Worm (Caenorhabditis elegans) whole organism, late embryonic: ENCODE results near the gene cyn-11.

ENCODE experiments used
- C38D4.7 ChIP-seq: fragments of 200-800 bp; sonication (Bioruptor generic); optimal IDR thresholded peaks from 2 replicates; lab custom pipeline; 2018; ENCODE audit warnings: mild to moderate bottlenecking, missing genetic modification characterization, moderate library complexity, missing compliant biosample characterization
- ceh-2 ChIP-seq: sonication (generic microtip); optimal IDR thresholded peaks from 2 replicates; lab custom pipeline; 2016; ENCODE audit warnings: missing genotype, missing genetic modification characterization, missing compliant biosample characterization
- fkh-10 ChIP-seq: fragments of 150-350 bp; optimal IDR thresholded peaks from 2 replicates; lab custom pipeline; 2014; ENCODE audit warnings: missing biosample characterization, missing genetic modification reagents, missing genetic modification characterization
- pha-2 ChIP-seq: sonication (generic microtip); optimal IDR thresholded peaks from 2 replicates; lab custom pipeline; 2017; ENCODE audit warnings: mild to moderate bottlenecking, missing genetic modification characterization, missing compliant biosample characterization
- pha-4 ChIP-seq: fragments of 150-350 bp; optimal IDR thresholded peaks from 2 replicates; lab custom pipeline; 2018; ENCODE audit warnings: missing biosample characterization, missing genetic modification reagents, missing genetic modification characterization
- pros-1 ChIP-seq: fragments of 150-350 bp; optimal IDR thresholded peaks from 2 replicates; lab custom pipeline; 2014; ENCODE audit warnings: missing biosample characterization, missing genetic modification reagents, missing genetic modification characterization

- TF ChIP-seq pha-4 (tag; lab: Kevin White, UChicago) (no peak), pha-2 (tag; lab: Kevin White, UChicago) (no peak), fkh-10 (no peak), pros-1 (no peak), C38D4.7 (no peak), ceh-2 (no peak)
Observed at ce11 chrII:8764332-8764731, 48.3 kb upstream of the cyn-11 start.
